Worm (Caenorhabditis elegans) whole organism, L1 larva: ENCODE measurements around the gene gst-22.

Experiments used
- elt-3 ChIP-seq, 6 experiments: fragments of 150-350 bp in 1 of 6; sonication (generic microtip); optimal IDR thresholded peaks; 2 replicates each; lab custom pipeline; 2017 to 2018; ENCODE audit warnings: missing biosample characterization in 6 of 6, missing genetic modification characterization in 6 of 6, inconsistent platforms in 1 of 6
- fkh-10 ChIP-seq: sonication (generic microtip); optimal IDR thresholded peaks from 2 replicates; lab custom pipeline; 2017; ENCODE audit warnings: missing biosample characterization, missing genetic modification reagents, missing genetic modification characterization
- nhr-11 ChIP-seq: fragments of 150-350 bp; optimal IDR thresholded peaks from 2 replicates; lab custom pipeline; 2014; ENCODE audit warnings: missing biosample characterization, missing genetic modification characterization
- tbx-2 ChIP-seq: sonication (generic microtip); optimal IDR thresholded peaks from 2 replicates; lab custom pipeline; 2016; ENCODE audit warnings: missing genetic modification characterization, missing compliant biosample characterization

ce11 chrV:16229896-16230295, 2.2 kb downstream of the gst-22 start, which contains the start of the genes F21H7.2 and F21H7.12:
- no peak for TF ChIP-seq tbx-2 (tag; lab: Kevin White, UChicago)
- TF ChIP-seq elt-3 (tag; optimal IDR thresholded peaks at IDR 0.05; lab: Kevin White, UChicago): peak in 1 of 6 experiments; percentile 18
- TF ChIP-seq fkh-10 (GFP tag; lab: Kevin White, UChicago): no peak
- no peak for TF ChIP-seq nhr-11 (tag; lab: Kevin White, UChicago)
